Worm (Caenorhabditis elegans): Measurements from ENCODE around the gene F52H2.1.

DNA sequence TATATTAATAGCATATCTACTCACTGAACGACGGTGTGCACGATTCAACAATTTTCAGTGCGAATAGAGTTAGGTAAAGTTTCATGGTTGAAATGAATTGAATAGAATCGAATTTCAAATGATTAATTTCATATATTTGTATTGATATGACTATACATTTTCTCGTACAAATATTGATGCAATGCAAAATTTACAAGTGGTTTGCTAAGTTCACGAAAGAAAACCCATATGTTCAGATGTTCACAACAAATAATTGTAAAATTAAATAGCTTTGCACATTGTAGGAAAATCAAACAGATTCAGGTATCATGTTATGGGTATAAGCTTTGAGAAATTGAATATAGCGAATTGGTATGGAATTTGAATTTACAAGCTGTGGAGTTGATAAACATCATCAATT lies 12.8 kb downstream of the F52H2.1 start, which contains the start of gene H01M10.2:
- TF ChIP-seq ceh-19 (GFP tag; optimal IDR thresholded peaks at IDR 0.05): no peak
- TF ChIP-seq ceh-9 (tag; optimal IDR thresholded peaks at IDR 0.05): no peak
- TF ChIP-seq dve-1 (tag; optimal IDR thresholded peaks at IDR 0.05): no peak
- no peak for TF ChIP-seq rnt-1 (tag; optimal IDR thresholded peaks at IDR 0.05)
- TF ChIP-seq lin-11 (tag; optimal IDR thresholded peaks at IDR 0.05): no peak
- TF ChIP-seq pha-4 (tag; optimal IDR thresholded peaks at IDR 0.05): no peak
- TF ChIP-seq Y22D7AL.16 (tag; optimal IDR thresholded peaks at IDR 0.05): no peak
- TF ChIP-seq lim-6 (tag; optimal IDR thresholded peaks at IDR 0.05): no peak
- no peak for TF ChIP-seq ceh-48 (tag; optimal IDR thresholded peaks at IDR 0.05)
- TF ChIP-seq C38D4.7 (GFP tag; optimal IDR thresholded peaks at IDR 0.05): no peak
- TF ChIP-seq ama-1 (optimal IDR thresholded peaks at IDR 0.05): no peak
- TF ChIP-seq nfya-1 (tag; optimal IDR thresholded peaks at IDR 0.05): no peak
- no peak for TF ChIP-seq pqm-1 (tag; optimal IDR thresholded peaks at IDR 0.05)
